Worm (Caenorhabditis elegans) whole organism, young adult: Measurements from ENCODE around the gene ets-7.
"Not testable (repeated sequence)": the region's sequence is repeated elsewhere in the genome, so short reads cannot be mapped to it uniquely, and the experiment has no call there.

Experiments used
- B0019.2 ChIP-seq: fragments of 200-800 bp; sonication (Bioruptor generic); conservative IDR thresholded peaks from 2 replicates; pipeline ENCODE4 v1.3.6; 2022; ENCODE audit warnings: missing genetic modification reagents, missing genetic modification characterization, missing compliant biosample characterization
- B0261.1 ChIP-seq: sonication (generic microtip); optimal IDR thresholded peaks from 2 replicates; lab custom pipeline; 2016; ENCODE audit warnings: mild to moderate bottlenecking, missing genetic modification characterization, moderate library complexity, missing compliant biosample characterization
- C17E4.6 ChIP-seq: fragments of 200-800 bp; sonication (Bioruptor generic); IDR thresholded peaks from 2 replicates; pipeline ENCODE4 v1.3.6; 2022; ENCODE audit warnings: missing genetic modification reagents, missing genetic modification characterization, missing compliant biosample characterization
- F39B2.1 ChIP-seq: fragments of 200-800 bp; sonication (Bioruptor generic); IDR thresholded peaks from 2 replicates; pipeline ENCODE4 v1.3.6; 2022; ENCODE audit warnings: missing genetic modification reagents, missing genetic modification characterization, missing compliant biosample characterization
- F52B5.7 ChIP-seq: sonication (generic microtip); optimal IDR thresholded peaks from 2 replicates; lab custom pipeline; 2016; ENCODE audit warnings: mild to moderate bottlenecking, missing genetic modification characterization, missing compliant biosample characterization
- T07F8.4 ChIP-seq: sonication (generic microtip); optimal IDR thresholded peaks from 2 replicates; lab custom pipeline; 2016; ENCODE audit warnings: mild to moderate bottlenecking, missing genetic modification characterization, moderate library complexity, missing compliant biosample characterization
- aptf-2 ChIP-seq: fragments of 200-800 bp; sonication (Bioruptor generic); conservative IDR thresholded peaks from 2 replicates; pipeline ENCODE4 v1.3.6; 2022; ENCODE audit warnings: missing genetic modification reagents, missing genetic modification characterization, missing compliant biosample characterization
- aptf-3 ChIP-seq: fragments of 200-800 bp; sonication (Bioruptor generic); IDR thresholded peaks from 2 replicates; pipeline ENCODE4 v1.3.6; 2022; ENCODE audit warnings: missing genetic modification characterization, missing compliant biosample characterization
- attf-6 ChIP-seq: fragments of 200-800 bp; sonication (Bioruptor generic); IDR thresholded peaks from 2 replicates; pipeline ENCODE4 v1.3.6; 2022; ENCODE audit warnings: missing genetic modification reagents, missing genetic modification characterization, missing compliant biosample characterization
- bed-2 ChIP-seq: fragments of 200-800 bp; sonication (Bioruptor generic); IDR thresholded peaks from 2 replicates; pipeline ENCODE4 v1.3.6; 2022; ENCODE audit warnings: missing genetic modification reagents, missing genetic modification characterization, missing compliant biosample characterization
- cebp-1 ChIP-seq, 2 experiments: fragments of 200-800 bp in 1 of 2; sonication (Bioruptor generic) in 1 of 2; sonication (generic microtip) in 1 of 2; IDR thresholded peaks in 1 of 2; optimal IDR thresholded peaks in 1 of 2; 2 replicates each; pipeline versions ENCODE4 v1.3.6 to Lab custom; 2017 to 2022; ENCODE audit warnings: missing compliant biosample characterization in 2 of 2, missing genetic modification characterization in 2 of 2, mild to moderate bottlenecking in 1 of 2, missing genetic modification reagents in 1 of 2, moderate library complexity in 1 of 2
- cebp-2 ChIP-seq: fragments of 200-800 bp; sonication (Bioruptor generic); IDR thresholded peaks from 2 replicates; pipeline ENCODE4 v1.3.6; 2022; ENCODE audit warnings: missing genetic modification characterization, missing compliant biosample characterization
- ceh-100 ChIP-seq: fragments of 200-800 bp; sonication (Bioruptor generic); IDR thresholded peaks from 2 replicates; pipeline ENCODE4 v1.3.6; 2022; ENCODE audit warnings: missing genetic modification reagents, missing genetic modification characterization, missing compliant biosample characterization
- ceh-91 ChIP-seq: fragments of 200-800 bp; sonication (Bioruptor generic); IDR thresholded peaks from 2 replicates; pipeline ENCODE4 v1.3.6; 2022; ENCODE audit warnings: missing genetic modification reagents, missing genetic modification characterization, missing compliant biosample characterization
- egl-18 ChIP-seq: fragments of 200-800 bp; sonication (Bioruptor generic); IDR thresholded peaks from 2 replicates; pipeline ENCODE4 v1.3.6; 2022; ENCODE audit warnings: missing genetic modification reagents, missing genetic modification characterization, missing compliant biosample characterization
- egl-44 ChIP-seq: fragments of 200-800 bp; sonication (Bioruptor generic); IDR thresholded peaks from 2 replicates; pipeline ENCODE4 v1.3.6; 2022; ENCODE audit warnings: missing genetic modification reagents, missing genetic modification characterization, missing compliant biosample characterization
- ekl-4 ChIP-seq: fragments of 200-800 bp; sonication (Bioruptor generic); IDR thresholded peaks from 2 replicates; pipeline ENCODE4 v1.3.6; 2022; ENCODE audit warnings: missing genetic modification reagents, missing genetic modification characterization, missing compliant biosample characterization
- him-1 ChIP-seq: sonication (generic microtip); optimal IDR thresholded peaks from 2 replicates; lab custom pipeline; 2016; ENCODE audit warnings: missing genotype, missing genetic modification reagents, missing genetic modification characterization, missing compliant biosample characterization
- hmg-20 ChIP-seq: fragments of 200-800 bp; sonication (Bioruptor generic); IDR thresholded peaks from 2 replicates; pipeline ENCODE4 v1.3.6; 2022; ENCODE audit warnings: missing genetic modification reagents, missing genetic modification characterization, missing compliant biosample characterization
- hsf-1 ChIP-seq: fragments of 200-800 bp; sonication (Bioruptor generic); IDR thresholded peaks from 2 replicates; pipeline ENCODE4 v1.3.6; 2022; ENCODE audit warnings: missing genetic modification reagents, missing genetic modification characterization, missing compliant biosample characterization
- let-526 ChIP-seq: fragments of 200-800 bp; sonication (Bioruptor generic); IDR thresholded peaks from 2 replicates; pipeline ENCODE4 v1.3.6; 2022; ENCODE audit warnings: missing genetic modification reagents, missing genetic modification characterization, missing compliant biosample characterization
- lin-26 ChIP-seq: fragments of 200-800 bp; sonication (Bioruptor generic); IDR thresholded peaks from 2 replicates; pipeline ENCODE4 v1.3.6; 2022; ENCODE audit warnings: missing genetic modification reagents, missing genetic modification characterization, missing compliant biosample characterization
- madf-3 ChIP-seq: fragments of 200-800 bp; sonication (Bioruptor generic); IDR thresholded peaks from 2 replicates; pipeline ENCODE4 v1.3.6; 2022; ENCODE audit warnings: missing genetic modification reagents, missing genetic modification characterization, missing compliant biosample characterization
- madf-8 ChIP-seq: fragments of 200-800 bp; sonication (Bioruptor generic); conservative IDR thresholded peaks from 2 replicates; pipeline ENCODE4 v1.3.6; 2022; ENCODE audit warnings: missing genetic modification reagents, missing genetic modification characterization, missing compliant biosample characterization
- mcd-1 ChIP-seq: fragments of 200-800 bp; sonication (Bioruptor generic); IDR thresholded peaks from 2 replicates; pipeline ENCODE4 v1.3.6; 2022; ENCODE audit warnings: missing genetic modification reagents, missing genetic modification characterization, missing compliant biosample characterization
- nfya-2 ChIP-seq: fragments of 200-800 bp; sonication (Bioruptor generic); IDR thresholded peaks from 2 replicates; pipeline ENCODE4 v1.3.6; 2022; ENCODE audit warnings: missing genetic modification reagents, missing genetic modification characterization, missing compliant biosample characterization
- nhr-80 ChIP-seq: sonication (generic microtip); optimal IDR thresholded peaks from 2 replicates; lab custom pipeline; 2016; ENCODE audit warnings: missing genetic modification characterization, missing compliant biosample characterization
- nhr-90 ChIP-seq: sonication (generic microtip); optimal IDR thresholded peaks from 2 replicates; lab custom pipeline; 2016; ENCODE audit warnings: missing genotype, mild to moderate bottlenecking, missing genetic modification characterization, missing compliant biosample characterization
- rcor-1 ChIP-seq: fragments of 200-800 bp; sonication (Bioruptor generic); IDR thresholded peaks from 2 replicates; pipeline ENCODE4 v1.3.6; 2022; ENCODE audit warnings: missing genetic modification reagents, missing genetic modification characterization, missing compliant biosample characterization
- rpc-1 ChIP-seq, 2 experiments: fragments of 150-350 bp in 1 of 2; sonication (generic microtip) in 1 of 2; optimal IDR thresholded peaks; 2 replicates each; lab custom pipeline; 2014 to 2018; ENCODE audit warnings: missing biosample characterization in 1 of 2, missing genetic modification characterization in 1 of 2, missing genetic modification reagents in 1 of 2, missing genotype in 1 of 2
- sea-2 ChIP-seq: fragments of 200-800 bp; sonication (Bioruptor generic); IDR thresholded peaks from 2 replicates; pipeline ENCODE4 v1.3.6; 2022; ENCODE audit warnings: missing genetic modification characterization, missing compliant biosample characterization
- tbp1 ChIP-seq: fragments of 200-800 bp; sonication (Bioruptor generic); optimal IDR thresholded peaks from 2 replicates; lab custom pipeline; 2018; ENCODE audit warnings: mild to moderate bottlenecking, missing genetic modification characterization, missing compliant biosample characterization
- ztf-22 ChIP-seq: fragments of 200-800 bp; sonication (Bioruptor generic); optimal IDR thresholded peaks from 2 replicates; lab custom pipeline; 2018; ENCODE audit warnings: mild to moderate bottlenecking, missing genetic modification characterization, moderate library complexity, missing compliant biosample characterization
- ztf-25 ChIP-seq: fragments of 200-800 bp; sonication (Bioruptor generic); IDR thresholded peaks from 2 replicates; pipeline ENCODE4 v1.3.6; 2022; ENCODE audit warnings: missing genetic modification reagents, missing genetic modification characterization, missing compliant biosample characterization

The ets-7 gene

DNA sequence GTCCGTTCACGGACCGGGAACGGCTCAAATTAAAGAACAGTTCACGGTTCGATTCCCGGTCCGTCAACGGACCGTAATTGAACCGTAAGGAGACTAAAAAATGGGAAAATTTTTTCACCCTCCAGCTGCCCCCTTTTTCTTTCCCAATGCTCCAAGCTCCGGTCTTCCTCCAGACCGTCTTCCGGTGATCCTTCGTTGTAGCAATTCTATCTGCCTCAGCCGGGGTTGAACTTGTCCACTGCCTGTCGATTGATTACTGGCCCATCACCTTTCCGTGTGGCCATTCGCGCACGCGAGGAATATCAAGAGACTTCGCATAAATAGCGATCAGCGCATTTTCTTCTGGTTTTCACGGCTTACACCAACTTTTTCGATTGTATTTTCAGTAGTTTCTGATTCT lies 10.1 kb downstream of the ets-7 start (continued):
- peak; percentile 36; the same call in 1 of the 2 replicates for TF ChIP-seq cebp-1 (GFP tag; IDR thresholded peaks at IDR 0.05; lab: Robert Waterston, UW)
- not testable (repeated sequence) for TF ChIP-seq cebp-1 (tag; optimal IDR thresholded peaks at IDR 0.05; lab: Kevin White, UChicago)
- TF ChIP-seq mcd-1 = peak; percentile 67
- TF ChIP-seq F52B5.7 (tag; lab: Kevin White, UChicago) = peak; percentile 50
- TF ChIP-seq nfya-2 (GFP tag; lab: Robert Waterston, UW) = 0 out of 2 replicates have a peak, but pooled peaks have one; percentile 23
- peak; percentile 78 for TF ChIP-seq rcor-1 (GFP tag; lab: Robert Waterston, UW)
- TF ChIP-seq C17E4.6 (GFP tag; lab: Robert Waterston, UW) = peak; percentile 70
- 0 out of 2 replicates have a peak, but pooled peaks have one; percentile 57 for TF ChIP-seq egl-18
- TF ChIP-seq aptf-3 = peak; percentile 93
- TF ChIP-seq let-526 (GFP tag; lab: Robert Waterston, UW) = peak; percentile 72; the same call in 1 of the 2 replicates
- peak; percentile 49 for TF ChIP-seq attf-6 (GFP tag; lab: Robert Waterston, UW)
- TF ChIP-seq sea-2 (GFP tag; lab: Robert Waterston, UW) = peak; percentile 51; the same call in 1 of the 2 replicates
- peak; percentile 36; the same call in 1 of the 2 replicates for TF ChIP-seq hmg-20 (GFP tag; lab: Robert Waterston, UW)
- TF ChIP-seq F39B2.1 = 0 out of 2 replicates have a peak, but pooled peaks have one; percentile 38
- TF ChIP-seq B0261.1 (tag; lab: Kevin White, UChicago) = peak; percentile 62
- TF ChIP-seq aptf-2 (GFP tag; lab: Robert Waterston, UW) = peak; percentile 78
- TF ChIP-seq ekl-4 (GFP tag; lab: Robert Waterston, UW) = peak; percentile 83; the same call in 1 of the 2 replicates
- peak; percentile 43 for TF ChIP-seq T07F8.4 (tag; lab: Kevin White, UChicago)
- peak; percentile 63; the same call in 1 of the 2 replicates for TF ChIP-seq madf-3 (GFP tag; lab: Robert Waterston, UW)
- peak; percentile 93 for TF ChIP-seq egl-44
- peak; percentile 27; the same call in 1 of the 2 replicates for TF ChIP-seq ceh-100 (GFP tag; lab: Robert Waterston, UW)
- 0 out of 2 replicates have a peak, but pooled peaks have one; percentile 71 for TF ChIP-seq cebp-2 (GFP tag; lab: Robert Waterston, UW)
- peak; percentile 87 for TF ChIP-seq hsf-1 (GFP tag; lab: Robert Waterston, UW)
- peak; percentile 45 for TF ChIP-seq him-1 (tag; lab: Kevin White, UChicago)
- TF ChIP-seq madf-8 (GFP tag; lab: Robert Waterston, UW) = peak; percentile 43
- peak; percentile 66; the same call in 1 of the 2 replicates for TF ChIP-seq bed-2
- peak; percentile 53; the same call in 1 of the 2 replicates for TF ChIP-seq B0019.2 (GFP tag; lab: Robert Waterston, UW)
- TF ChIP-seq nhr-90 (tag; lab: Kevin White, UChicago) = peak; percentile 58
- TF ChIP-seq ztf-22 (GFP tag; lab: Kevin White, UChicago) = peak; percentile 10
- peak; percentile 53 for TF ChIP-seq rpc-1 (optimal IDR thresholded peaks at IDR 0.05; lab: Kevin White, UChicago)
- peak; percentile 73 for TF ChIP-seq rpc-1 (tag; optimal IDR thresholded peaks at IDR 0.05; lab: Kevin White, UChicago)
- TF ChIP-seq ztf-25 (GFP tag; lab: Robert Waterston, UW) = peak; percentile 74; the same call in 1 of the 2 replicates
- TF ChIP-seq tbp1 (GFP tag; lab: Kevin White, UChicago) = peak; percentile 85

DNA sequence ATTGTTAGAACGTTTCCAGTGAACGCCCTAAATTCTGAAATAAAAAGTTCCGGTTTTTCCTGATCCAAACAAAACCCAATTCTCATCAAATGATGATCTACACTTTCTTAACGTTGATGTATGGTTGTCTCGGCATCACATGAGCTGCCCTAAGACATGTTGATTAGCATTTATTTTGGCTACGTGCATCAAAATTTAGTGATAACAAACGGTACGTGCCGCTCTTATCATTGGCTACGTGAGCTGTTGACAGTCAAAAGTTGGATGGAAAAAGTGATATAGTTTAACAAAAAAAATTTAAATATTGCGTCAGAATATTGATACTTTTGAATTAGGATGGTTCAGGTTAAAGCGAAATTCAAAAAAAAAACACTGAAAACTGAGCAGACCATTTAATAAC lies 10.6 kb downstream of the ets-7 start:
- peak; percentile 21 for TF ChIP-seq nhr-80 (tag; lab: Kevin White, UChicago)
- no peak for TF ChIP-seq nhr-90 (tag; lab: Kevin White, UChicago)
- TF ChIP-seq, all 124 proteins: peak for 1

DNA sequence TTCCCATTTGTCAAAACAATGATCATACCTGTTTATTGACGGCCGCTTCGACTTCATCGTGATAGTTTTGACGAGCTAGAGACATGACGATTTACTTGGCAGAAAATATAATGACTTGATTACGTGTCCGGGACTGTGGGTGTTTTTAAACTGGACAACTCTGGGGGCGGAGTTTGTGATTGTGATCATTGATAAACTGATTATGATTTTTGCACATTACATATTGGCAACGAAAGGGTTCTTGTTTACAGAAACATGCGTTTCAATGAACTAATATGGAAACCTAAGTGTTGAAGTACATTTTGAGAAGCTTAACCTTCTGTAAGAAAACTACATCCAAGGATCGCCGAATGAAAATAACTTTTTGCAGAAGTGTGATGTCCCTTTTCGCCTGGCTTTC lies 11.1 kb downstream of the ets-7 start, which contains the start of gene ftn-1:
Gene ftn-1, minus strand, starts transcription at position 101 of the 400 bp plus-strand sequence.
- TF ChIP-seq lin-26 (no peak), ceh-91 (GFP tag; lab: Robert Waterston, UW) (no peak), C17E4.6 (GFP tag; lab: Robert Waterston, UW) (no peak)
